Fruit fly (Drosophila melanogaster): ENCODE data around the gene wol.

DNA sequence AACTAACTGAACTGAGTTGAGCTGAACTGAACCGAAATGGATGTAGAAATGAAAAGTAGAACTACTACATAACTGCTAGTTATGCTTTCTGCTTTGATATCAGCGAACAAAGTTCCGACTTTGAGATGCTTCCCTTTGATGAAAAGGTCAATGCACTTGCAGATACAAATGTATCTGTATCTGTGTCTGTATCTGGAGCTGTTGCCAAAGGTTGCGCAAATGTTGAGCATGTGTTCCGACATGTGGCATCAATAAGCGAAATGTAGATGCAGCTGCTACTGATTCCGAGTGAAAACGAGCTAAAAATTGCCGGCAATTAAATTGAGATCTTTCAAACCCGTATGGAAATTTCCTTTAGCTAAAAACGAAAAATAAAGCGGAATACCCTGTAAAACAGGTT, 16.2 kb downstream of the wol start:
- TF ChIP-seq Lpt (GFP tag; optimal IDR thresholded peaks at IDR 0.05) (no peak), CG8119 (GFP tag; IDR thresholded peaks at IDR 0.05) (no peak)

All from whole organism, prepupa.